Worm (Caenorhabditis elegans): Measurements from ENCODE around the gene K05F1.1.

The K05F1.1 gene

ce11 chrII:5827364-5827763 is 26.2 kb downstream of the K05F1.1 start, which contains the start of gene tbc-2:
tbc-2 (minus strand) TSS chrII:5827443.
- TF ChIP-seq sma-3 (GFP tag; optimal IDR thresholded peaks at IDR 0.05) (peak; percentile 8), nhr-77 (tag; optimal IDR thresholded peaks at IDR 0.05) (no peak), ZK546.5 (tag; optimal IDR thresholded peaks at IDR 0.05) (no peak), blmp-1 (tag; optimal IDR thresholded peaks at IDR 0.05; ENCODE audit: insufficient read depth) (peak; percentile 26)

- TF ChIP-seq nhr-10 (tag; optimal IDR thresholded peaks at IDR 0.05): no peak
- TF ChIP-seq ztf-1 (GFP tag; conservative IDR thresholded peaks at IDR 0.05): no peak
- TF ChIP-seq elt-3 (tag; optimal IDR thresholded peaks at IDR 0.05): no peak
- TF ChIP-seq blmp-1 (tag; optimal IDR thresholded peaks at IDR 0.05; ENCODE audit: insufficient read depth): no peak
- no peak for TF ChIP-seq sem-4 (tag; optimal IDR thresholded peaks at IDR 0.05)
Observed at ce11 chrII:5828486-5828885, 27.3 kb downstream of the K05F1.1 start, which contains the start of gene ZK1248.11. ZK1248.11 (minus strand) TSS chrII:5828586.

DNA sequence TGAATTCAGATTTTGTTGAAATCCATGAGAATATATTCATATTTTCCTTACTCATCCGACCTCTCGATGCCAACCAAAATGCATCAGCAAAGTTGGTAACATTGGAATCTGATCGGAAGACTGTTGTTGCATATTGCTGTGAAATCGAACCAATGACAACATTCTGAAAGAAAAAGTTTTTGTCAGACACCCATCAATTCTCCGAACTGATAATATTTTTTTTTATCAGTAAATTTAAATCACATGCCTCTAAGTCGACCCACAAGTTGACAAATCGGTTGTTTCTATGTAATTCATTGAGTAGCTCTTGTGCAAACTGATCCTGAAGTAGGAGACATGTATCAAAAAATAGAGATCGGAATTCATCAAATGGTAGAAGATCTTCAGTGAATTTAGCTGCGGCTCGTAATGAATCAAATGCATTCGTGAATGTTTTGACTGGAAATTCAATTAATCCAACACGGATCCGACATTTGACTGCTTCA is 28.8 kb downstream of the K05F1.1 start, which contains the start of gene col-74:
Gene col-74 (plus strand): TSS at position 435 of the 485 bp plus-strand sequence.
- TF ChIP-seq fos-1 (tag; optimal IDR thresholded peaks at IDR 0.05) (peak; percentile 47), aly-2 (tag; optimal IDR thresholded peaks at IDR 0.05) (no peak), unc-55 (GFP tag; optimal IDR thresholded peaks at IDR 0.05) (no peak), nhr-12 (tag; optimal IDR thresholded peaks at IDR 0.05) (no peak)

DNA sequence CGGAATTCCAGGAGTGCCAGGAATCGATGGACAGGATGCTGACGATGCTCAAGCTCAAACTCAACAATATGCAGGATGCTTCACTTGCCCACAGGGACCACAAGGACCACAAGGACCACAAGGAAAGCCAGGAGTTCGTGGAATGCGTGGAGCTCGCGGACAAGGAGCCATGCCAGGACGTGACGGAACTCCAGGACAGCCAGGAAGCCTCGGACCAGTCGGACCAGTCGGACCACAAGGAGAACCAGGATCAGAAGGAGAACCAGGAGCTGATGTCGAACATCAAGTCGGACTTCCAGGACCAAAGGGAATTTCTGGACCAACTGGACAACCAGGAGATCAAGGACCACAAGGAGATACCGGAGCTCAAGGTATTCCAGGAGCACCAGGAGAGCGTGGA is 30.2 kb downstream of the K05F1.1 start:
- TF ChIP-seq lin-11 (tag; optimal IDR thresholded peaks at IDR 0.05) (no peak), nhr-25 (tag; optimal IDR thresholded peaks at IDR 0.05) (no peak)

DNA sequence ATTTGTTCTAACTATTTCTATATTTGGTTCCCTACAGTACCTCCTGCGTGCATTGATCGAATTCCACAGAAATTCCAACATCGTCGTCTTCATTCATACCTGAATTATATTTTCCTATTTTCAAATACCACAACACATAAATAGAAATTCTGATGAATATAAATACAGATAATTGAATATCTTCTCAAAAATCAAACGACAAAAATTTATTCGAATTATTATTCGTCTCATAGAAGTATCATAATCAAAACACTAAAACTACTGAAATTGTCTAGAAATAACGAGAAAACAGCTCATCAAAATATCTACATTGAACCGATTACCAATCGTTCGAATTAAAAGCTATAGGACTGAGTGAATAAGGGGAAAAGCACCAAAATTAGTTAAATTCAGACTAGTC is 32.0 kb downstream of the K05F1.1 start, which contains the start of gene gtap-1:
Gene gtap-1 (minus strand): TSS at position 101 of the 400 bp plus-strand sequence.
- TF ChIP-seq unc-62 (GFP tag; optimal IDR thresholded peaks at IDR 0.05): no peak
- no peak for TF ChIP-seq lin-13 (GFP tag; optimal IDR thresholded peaks at IDR 0.05)
- TF ChIP-seq ceh-82 (tag; optimal IDR thresholded peaks at IDR 0.05): no peak
- no peak for TF ChIP-seq sma-9 (GFP tag; optimal IDR thresholded peaks at IDR 0.05)
- TF ChIP-seq sma-9 (tag; optimal IDR thresholded peaks at IDR 0.05): no peak
- no peak for TF ChIP-seq nhr-12 (tag; optimal IDR thresholded peaks at IDR 0.05)
- TF ChIP-seq crh-2 (tag; optimal IDR thresholded peaks at IDR 0.05): no peak
- no peak for TF ChIP-seq nhr-21 (tag; optimal IDR thresholded peaks at IDR 0.05)
- TF ChIP-seq ZK546.5 (tag; optimal IDR thresholded peaks at IDR 0.05): no peak
- no peak for TF ChIP-seq lsy-2 (tag; optimal IDR thresholded peaks at IDR 0.05)
- TF ChIP-seq nhr-237 (tag; optimal IDR thresholded peaks at IDR 0.05): no peak
- TF ChIP-seq alr-1 (tag; optimal IDR thresholded peaks at IDR 0.05): no peak
- TF ChIP-seq sma-3 (GFP tag; optimal IDR thresholded peaks at IDR 0.05): no peak

DNA sequence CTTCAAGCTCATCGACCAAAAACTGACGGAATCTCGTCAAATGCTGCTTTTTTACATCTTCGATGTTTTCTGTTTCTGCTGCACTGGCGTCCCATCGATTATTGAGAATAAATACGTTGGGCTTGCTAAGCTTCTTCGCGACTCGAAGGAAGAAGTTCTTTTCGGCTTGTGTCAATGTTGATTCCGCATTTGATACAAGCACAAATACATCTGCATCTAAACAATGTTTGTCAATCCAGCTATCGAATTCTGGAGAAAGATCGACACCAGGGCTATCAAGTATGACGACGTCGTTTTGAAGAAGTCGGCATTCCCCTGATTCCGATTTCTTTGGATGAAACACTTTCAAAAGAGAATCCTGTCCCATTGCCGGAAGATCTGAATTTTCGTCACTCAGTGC is 34.0 kb downstream of the K05F1.1 start:
- TF ChIP-seq elt-3 (tag; optimal IDR thresholded peaks at IDR 0.05) (no peak), alr-1 (tag; optimal IDR thresholded peaks at IDR 0.05) (no peak), mab-5 (tag; optimal IDR thresholded peaks at IDR 0.05) (no peak), aly-2 (tag; optimal IDR thresholded peaks at IDR 0.05) (no peak), nhr-11 (tag; optimal IDR thresholded peaks at IDR 0.05) (no peak), sma-3 (GFP tag; optimal IDR thresholded peaks at IDR 0.05) (no peak), crh-2 (tag; optimal IDR thresholded peaks at IDR 0.05) (no peak), elt-1 (tag; optimal IDR thresholded peaks at IDR 0.05) (no peak), nhr-10 (tag; optimal IDR thresholded peaks at IDR 0.05) (no peak), nhr-6 (tag; optimal IDR thresholded peaks at IDR 0.05) (no peak), unc-62 (GFP tag; optimal IDR thresholded peaks at IDR 0.05) (no peak), sma-9 (GFP tag; optimal IDR thresholded peaks at IDR 0.05) (no peak), sma-9 (tag; optimal IDR thresholded peaks at IDR 0.05) (no peak), ZK546.5 (tag; optimal IDR thresholded peaks at IDR 0.05) (no peak), mdl-1 (tag; optimal IDR thresholded peaks at IDR 0.05) (no peak), ztf-11 (tag; optimal IDR thresholded peaks at IDR 0.05) (no peak), C34F6.9 (tag; optimal IDR thresholded peaks at IDR 0.05) (no peak), nhr-129 (tag; optimal IDR thresholded peaks at IDR 0.05) (no peak), lin-11 (tag; optimal IDR thresholded peaks at IDR 0.05) (no peak)

All from whole organism, L2 larva.